Worm (Caenorhabditis elegans): ENCODE data around the gene R10H10.4.

DNA sequence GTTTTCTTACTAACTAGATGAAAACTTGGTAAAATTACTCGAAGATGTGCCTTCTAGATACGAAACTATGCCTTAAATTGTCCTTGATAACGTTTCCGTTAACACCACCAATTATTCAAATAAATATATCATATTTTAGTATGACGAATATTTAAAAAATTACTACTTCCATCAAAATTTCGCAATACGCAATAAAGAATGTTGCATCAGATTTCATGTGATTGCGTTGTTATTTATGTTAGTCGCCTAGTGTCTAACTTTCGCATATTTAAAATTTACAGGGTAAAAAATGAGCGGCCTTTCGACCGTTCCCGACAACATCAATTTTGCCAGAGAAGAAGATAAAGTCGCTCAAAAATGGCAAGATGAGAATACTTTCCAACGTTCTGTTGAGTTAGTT, 26.4 kb downstream of the R10H10.4 start, which contains the start of gene iars-1:
- TF ChIP-seq lsy-2 (tag; optimal IDR thresholded peaks at IDR 0.05) (no peak), elt-3 (tag; optimal IDR thresholded peaks at IDR 0.05) (no peak), tbx-8 (GFP tag; optimal IDR thresholded peaks at IDR 0.05) (no peak), zip-8 (tag; optimal IDR thresholded peaks at IDR 0.05) (peak; percentile 67), sem-2 (GFP tag; optimal IDR thresholded peaks at IDR 0.05) (no peak), nhr-28 (tag; optimal IDR thresholded peaks at IDR 0.05) (no peak), mab-5 (tag; optimal IDR thresholded peaks at IDR 0.05) (no peak), ceh-83 (GFP tag; optimal IDR thresholded peaks at IDR 0.05) (no peak), pha-4 (tag; optimal IDR thresholded peaks at IDR 0.05) (no peak), bed-3 (GFP tag; optimal IDR thresholded peaks at IDR 0.05) (no peak), ztf-11 (tag; optimal IDR thresholded peaks at IDR 0.05) (no peak), blmp-1 (tag; optimal IDR thresholded peaks at IDR 0.05) (no peak)

Data from whole organism, mixed stage, embryonic.